Fruit fly (Drosophila melanogaster): ENCODE results near the gene CG11964.

The CG11964 gene

DNA sequence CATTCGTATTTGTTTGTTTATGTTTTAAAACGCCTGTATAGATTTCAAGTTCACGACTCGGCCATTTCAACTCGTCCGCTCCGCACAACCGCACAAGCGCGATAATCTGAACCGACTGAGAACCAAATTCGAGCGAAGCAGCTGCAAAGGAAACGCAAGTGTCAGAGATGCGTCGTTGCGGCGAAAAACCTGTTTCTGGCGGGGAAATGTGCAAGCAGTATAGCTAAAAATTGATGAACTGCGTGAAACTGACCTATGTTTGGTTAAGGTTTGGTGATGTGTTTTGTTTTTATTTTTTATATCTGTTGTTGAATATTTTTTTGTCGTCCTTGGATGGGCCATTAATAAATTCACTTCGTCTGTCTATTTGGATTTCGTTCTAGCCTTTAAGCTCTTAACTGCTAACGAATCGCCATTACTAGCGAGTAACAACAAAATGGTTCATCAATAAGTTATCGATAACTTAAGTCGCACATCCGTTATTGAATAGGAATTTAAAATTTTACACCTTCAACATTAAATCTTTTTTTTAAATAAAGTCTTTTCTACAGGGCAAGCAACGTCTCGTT is 13.0 kb downstream of the CG11964 start, which contains the start of gene pyd (continued):
- peak; percentile 89 for TF ChIP-seq CG8281 (tag; optimal IDR thresholded peaks at IDR 0.05)
- peak; percentile 59 for TF ChIP-seq unpg (GFP tag; optimal IDR thresholded peaks at IDR 0.05)
- TF ChIP-seq sisA (GFP tag; IDR thresholded peaks at IDR 0.05): no peak; the same call in 1 of the 2 replicates
- no peak for TF ChIP-seq Ravus (GFP tag; IDR thresholded peaks at IDR 0.05)
- peak; percentile 58 for TF ChIP-seq E2f2 (GFP tag; IDR thresholded peaks at IDR 0.05)
- TF ChIP-seq CG3163 (GFP tag; optimal IDR thresholded peaks at IDR 0.05): peak; percentile 65
- peak; percentile 21 for TF ChIP-seq btn (GFP tag; optimal IDR thresholded peaks at IDR 0.05)
- peak; percentile 41 for TF ChIP-seq Fer3 (tag; optimal IDR thresholded peaks at IDR 0.05)
- peak; percentile 69 for TF ChIP-seq CG10147 (GFP tag; optimal IDR thresholded peaks at IDR 0.05)
- TF ChIP-seq CG18476 (GFP tag; optimal IDR thresholded peaks at IDR 0.05): peak; percentile 23
- TF ChIP-seq Max (GFP tag; optimal IDR thresholded peaks at IDR 0.05): peak; percentile 65
- 0 out of 2 replicates have a peak, but pooled peaks have one; percentile 18 for TF ChIP-seq CG4404 (GFP tag; IDR thresholded peaks at IDR 0.05)
- TF ChIP-seq toy (GFP tag; IDR thresholded peaks at IDR 0.05): no peak
- TF ChIP-seq NfI (GFP tag; optimal IDR thresholded peaks at IDR 0.05): peak; percentile 69
- TF ChIP-seq Xrp1 (GFP tag; IDR thresholded peaks at IDR 0.05): peak; percentile 57
- TF ChIP-seq corto (GFP tag; optimal IDR thresholded peaks at IDR 0.05): no peak
- TF ChIP-seq CG15514 (GFP tag; optimal IDR thresholded peaks at IDR 0.05): peak; percentile 96
- TF ChIP-seq p53 (GFP tag; optimal IDR thresholded peaks at IDR 0.05): peak; percentile 43
- TF ChIP-seq stwl (tag; optimal IDR thresholded peaks at IDR 0.05): peak; percentile 75
- TF ChIP-seq ase (GFP tag; IDR thresholded peaks at IDR 0.05): peak; percentile 40; the same call in 1 of the 3 replicates
- peak; percentile 51 for TF ChIP-seq CG4282 (GFP tag; optimal IDR thresholded peaks at IDR 0.05)
- peak; percentile 49 for TF ChIP-seq tx (GFP tag; optimal IDR thresholded peaks at IDR 0.05)
- TF ChIP-seq CG1233 (GFP tag; optimal IDR thresholded peaks at IDR 0.05): peak; percentile 75
- TF ChIP-seq Ets97D (GFP tag; optimal IDR thresholded peaks at IDR 0.05): peak; percentile 71
- TF ChIP-seq pan (optimal IDR thresholded peaks at IDR 0.05): no peak
- TF ChIP-seq pan (GFP tag; optimal IDR thresholded peaks at IDR 0.05 in 1 of 2, IDR thresholded peaks at IDR 0.05 in 1 of 2): peak in 1 of 2 experiments; percentile 36
- no peak for TF ChIP-seq CG15011 (GFP tag; optimal IDR thresholded peaks at IDR 0.05)
- peak; percentile 58 for TF ChIP-seq CG8089 (GFP tag; optimal IDR thresholded peaks at IDR 0.05)
- TF ChIP-seq Dbx (GFP tag; IDR thresholded peaks at IDR 0.05): peak; percentile 65; the same call in 2 of the 3 replicates
- no peak for TF ChIP-seq CG11696 (GFP tag; IDR thresholded peaks at IDR 0.05)
- TF ChIP-seq Trl (optimal IDR thresholded peaks at IDR 0.05): peak in 1 of 2 experiments; percentile 10
- TF ChIP-seq Trl (GFP tag; optimal IDR thresholded peaks at IDR 0.05): peak; percentile 77
- no peak for TF ChIP-seq CG14667 (GFP tag; IDR thresholded peaks at IDR 0.05)
- TF ChIP-seq CG11504 (tag; optimal IDR thresholded peaks at IDR 0.05): peak; percentile 69
- TF ChIP-seq ato (GFP tag; IDR thresholded peaks at IDR 0.05; ENCODE audit: partially characterized antibody): peak; percentile 53; the same call in 1 of the 2 replicates
- peak; percentile 63 for TF ChIP-seq tin (GFP tag; optimal IDR thresholded peaks at IDR 0.05)
- TF ChIP-seq CG33557 (GFP tag; optimal IDR thresholded peaks at IDR 0.05): peak; percentile 66
- peak; percentile 30; the same call in 1 of the 2 replicates for TF ChIP-seq tna (GFP tag; IDR thresholded peaks at IDR 0.05; ENCODE audit: partially characterized antibody)
- TF ChIP-seq CG14860 (GFP tag; IDR thresholded peaks at IDR 0.05; ENCODE audit: partially characterized antibody): no peak; the same call in 2 of the 3 replicates
- peak; percentile 45 to 66 for TF ChIP-seq Pdp1 (GFP tag; optimal IDR thresholded peaks at IDR 0.05)
- TF ChIP-seq HLH3B (GFP tag; IDR thresholded peaks at IDR 0.05): peak; percentile 32; the same call in 1 of the 2 replicates
- TF ChIP-seq ham (GFP tag; IDR thresholded peaks at IDR 0.05): no peak
- TF ChIP-seq Kr (GFP tag; optimal IDR thresholded peaks at IDR 0.05): no peak
- TF ChIP-seq CG2202 (tag; optimal IDR thresholded peaks at IDR 0.05): peak; percentile 19
- TF ChIP-seq zen (tag; optimal IDR thresholded peaks at IDR 0.05): peak; percentile 50
- TF ChIP-seq wdn (GFP tag; IDR thresholded peaks at IDR 0.05): no peak
- no peak for TF ChIP-seq gcm2 (GFP tag; optimal IDR thresholded peaks at IDR 0.05)
- TF ChIP-seq crp (GFP tag; optimal IDR thresholded peaks at IDR 0.05): peak in 1 of 2 experiments; percentile 51
- TF ChIP-seq Bdp1 (GFP tag; optimal IDR thresholded peaks at IDR 0.05): peak; percentile 42
- TF ChIP-seq sens-2 (GFP tag; IDR thresholded peaks at IDR 0.05): 0 out of 2 replicates have a peak, but pooled peaks have one; percentile 25

All from whole organism, embryonic.